Fruit fly (Drosophila melanogaster): ENCODE results near the gene CG7567.

DNA sequence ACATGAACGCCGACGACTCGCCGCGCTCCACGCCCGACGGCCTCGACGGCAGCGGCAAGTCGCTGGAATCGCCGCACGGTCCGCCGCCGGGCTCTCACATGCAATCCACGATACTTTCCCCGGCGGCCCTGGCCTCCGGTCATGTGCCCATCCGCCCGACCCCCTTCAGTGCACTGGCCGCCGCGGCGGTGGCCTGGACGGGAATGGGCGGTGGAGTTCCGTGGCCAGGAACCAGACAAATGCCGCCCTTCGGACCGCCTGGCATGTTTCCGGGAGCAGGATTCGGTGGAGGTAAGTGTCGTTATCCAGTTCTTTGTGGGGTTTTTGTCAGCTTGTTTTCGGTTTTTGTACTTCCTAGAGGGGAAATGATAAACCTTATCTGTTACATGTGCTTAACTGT lies 30.3 kb downstream of the CG7567 start:
- TF ChIP-seq ttk (optimal IDR thresholded peaks at IDR 0.05) (no peak), insv (optimal IDR thresholded peaks at IDR 0.05) (no peak), h (optimal IDR thresholded peaks at IDR 0.05) (no peak), psq (optimal IDR thresholded peaks at IDR 0.05) (no peak), Myc (optimal IDR thresholded peaks at IDR 0.05) (no peak)

Data from Kc167 (cell line).